Fruit fly (Drosophila melanogaster): ENCODE results near the gene Ten-a.
"Not testable (repeated sequence)": the region's sequence is repeated elsewhere in the genome, so short reads cannot be mapped to it uniquely, and the experiment has no call there.

The Ten-a gene

dm6 chrX:12076243-12076642, 32.7 kb downstream of the Ten-a start:
- TF ChIP-seq CG8478 (optimal IDR thresholded peaks at IDR 0.05) (no peak), CTCF (optimal IDR thresholded peaks at IDR 0.05) (no peak)

dm6 chrX:12082244-12082643, 38.7 kb downstream of the Ten-a start:
- no peak for TF ChIP-seq CG8478 (optimal IDR thresholded peaks at IDR 0.05)
- no peak for TF ChIP-seq CTCF (optimal IDR thresholded peaks at IDR 0.05)

- no peak for TF ChIP-seq CTCF (optimal IDR thresholded peaks at IDR 0.05)
- no peak for TF ChIP-seq CG8478 (optimal IDR thresholded peaks at IDR 0.05)
Measured at dm6 chrX:12084406-12084805, 40.9 kb downstream of the Ten-a start.

dm6 chrX:12085694-12086093, 42.2 kb downstream of the Ten-a start:
- no peak for TF ChIP-seq CTCF (optimal IDR thresholded peaks at IDR 0.05)
- no peak for TF ChIP-seq CG8478 (optimal IDR thresholded peaks at IDR 0.05)

dm6 chrX:12086925-12087324, 43.4 kb downstream of the Ten-a start, which contains the start of gene CG15734:
CG15734 (minus strand) TSS chrX:12087025.
- not testable (repeated sequence) for TF ChIP-seq CTCF, CG8478 (optimal IDR thresholded peaks at IDR 0.05)

- no peak for TF ChIP-seq CG8478 (optimal IDR thresholded peaks at IDR 0.05)
- no peak for TF ChIP-seq CTCF (optimal IDR thresholded peaks at IDR 0.05)
Measured at dm6 chrX:12090195-12090784, 46.8 kb downstream of the Ten-a start.

dm6 chrX:12103740-12104139, 60.2 kb downstream of the Ten-a start, which contains the start of gene CG11356:
CG11356 (minus strand) TSS chrX:12103840.
- TF ChIP-seq CTCF (optimal IDR thresholded peaks at IDR 0.05): no peak

dm6 chrX:12104219-12104618, 60.7 kb downstream of the Ten-a start:
- TF ChIP-seq CG8478 (optimal IDR thresholded peaks at IDR 0.05) (no peak), CTCF (optimal IDR thresholded peaks at IDR 0.05) (peak in 1 of 2 experiments; percentile 54)

dm6 chrX:12106900-12107299, 63.4 kb downstream of the Ten-a start, which contains the start of gene CG2750:
CG2750 (plus strand) TSS chrX:12107200.
- TF ChIP-seq CTCF (optimal IDR thresholded peaks at IDR 0.05) (no peak), CG8478 (optimal IDR thresholded peaks at IDR 0.05) (no peak)

- TF ChIP-seq CTCF (optimal IDR thresholded peaks at IDR 0.05) (no peak), CG8478 (optimal IDR thresholded peaks at IDR 0.05) (no peak)
Measured at dm6 chrX:12119349-12119748, 75.9 kb downstream of the Ten-a start.

dm6 chrX:12128045-12128444, 84.5 kb downstream of the Ten-a start:
- no peak for TF ChIP-seq CG8478 (optimal IDR thresholded peaks at IDR 0.05)
- TF ChIP-seq CTCF (optimal IDR thresholded peaks at IDR 0.05): no peak

- TF ChIP-seq CG8478 (optimal IDR thresholded peaks at IDR 0.05) (no peak), CTCF (optimal IDR thresholded peaks at IDR 0.05) (no peak)
Measured at dm6 chrX:12178526-12178925, 135.0 kb downstream of the Ten-a start, which contains the start of gene CG1924. CG1924 (minus strand) TSS chrX:12178626.

- TF ChIP-seq CTCF (optimal IDR thresholded peaks at IDR 0.05) (no peak), CG8478 (optimal IDR thresholded peaks at IDR 0.05) (no peak)
Measured at dm6 chrX:12201905-12202623, 158.6 kb downstream of the Ten-a start.

dm6 chrX:12202751-12203150, 159.3 kb downstream of the Ten-a start:
- TF ChIP-seq CG8478 (optimal IDR thresholded peaks at IDR 0.05) (no peak), CTCF (optimal IDR thresholded peaks at IDR 0.05) (no peak)

- peak in 1 of 2 experiments; percentile 10 for TF ChIP-seq CTCF (optimal IDR thresholded peaks at IDR 0.05)
- TF ChIP-seq CG8478 (optimal IDR thresholded peaks at IDR 0.05): no peak
Measured at dm6 chrX:12203555-12203955, 160.1 kb downstream of the Ten-a start.

- TF ChIP-seq CG8478 (optimal IDR thresholded peaks at IDR 0.05) (no peak), CTCF (optimal IDR thresholded peaks at IDR 0.05) (no peak)
Measured at dm6 chrX:12206226-12206625, 162.7 kb downstream of the Ten-a start.
